Worm (Caenorhabditis elegans) whole organism, young adult: ENCODE measurements around the gene F55C12.4.

Source experiments
- T07F8.4 ChIP-seq: sonication (generic microtip); optimal IDR thresholded peaks from 2 replicates; lab custom pipeline; 2016; ENCODE audit warnings: mild to moderate bottlenecking, missing genetic modification characterization, moderate library complexity, missing compliant biosample characterization
- cebp-2 ChIP-seq: fragments of 200-800 bp; sonication (Bioruptor generic); IDR thresholded peaks from 2 replicates; pipeline ENCODE4 v1.3.6; 2022; ENCODE audit warnings: missing genetic modification characterization, missing compliant biosample characterization
- ceh-40 ChIP-seq: fragments of 200-800 bp; sonication (Bioruptor generic); IDR thresholded peaks from 2 replicates; pipeline ENCODE4 v1.3.6; 2022; ENCODE audit warnings: missing genetic modification characterization, missing compliant biosample characterization
- efl-1 ChIP-seq: fragments of 150-350 bp; optimal IDR thresholded peaks from 2 replicates; lab custom pipeline; 2014; ENCODE audit warnings: missing biosample characterization, missing genetic modification reagents, missing genetic modification characterization
- egl-18 ChIP-seq: fragments of 200-800 bp; sonication (Bioruptor generic); IDR thresholded peaks from 2 replicates; pipeline ENCODE4 v1.3.6; 2022; ENCODE audit warnings: missing genetic modification reagents, missing genetic modification characterization, missing compliant biosample characterization
- lag-1 ChIP-seq: fragments of 200-800 bp; sonication (Bioruptor generic); IDR thresholded peaks from 2 replicates; pipeline ENCODE4 v1.3.6; 2022; ENCODE audit warnings: missing genetic modification reagents, missing genetic modification characterization, missing compliant biosample characterization
- pha-4 ChIP-seq: fragments of 150-350 bp; sonication (generic microtip); optimal IDR thresholded peaks from 2 replicates; lab custom pipeline; 2014; ENCODE audit warnings: missing biosample characterization, missing genetic modification reagents, missing genetic modification characterization
- tlf-1 ChIP-seq: fragments of 200-800 bp; sonication (Bioruptor generic); optimal IDR thresholded peaks from 2 replicates; lab custom pipeline; 2018; ENCODE audit warnings: mild to moderate bottlenecking, missing genetic modification characterization, missing compliant biosample characterization
- ztf-26 ChIP-seq: sonication (generic microtip); optimal IDR thresholded peaks from 2 replicates; lab custom pipeline; 2017; ENCODE audit warnings: missing genetic modification characterization, missing compliant biosample characterization

DNA sequence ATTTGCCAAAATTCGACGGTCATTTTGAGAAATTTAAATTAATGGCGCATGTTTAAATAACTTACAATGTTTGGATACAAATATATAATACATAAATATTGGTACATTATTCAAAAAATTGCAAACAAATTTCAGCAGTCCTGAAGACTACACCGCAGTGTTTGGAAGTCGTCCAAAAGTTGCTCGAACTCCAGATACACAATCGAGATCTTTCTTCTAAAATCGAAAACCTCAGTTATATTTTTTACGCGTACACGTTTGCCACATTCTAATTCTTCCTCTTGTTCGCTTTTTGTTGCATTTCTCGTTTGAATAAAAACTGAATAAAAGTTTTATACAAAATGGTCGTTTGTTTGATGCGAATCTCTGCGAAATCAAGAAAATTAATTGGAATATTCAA lies 46.0 kb upstream of the F55C12.4 start, which contains the start of gene tsp-18:
- TF ChIP-seq pha-4 (tag; lab: Kevin White, UChicago) (no peak), cebp-2 (GFP tag; lab: Robert Waterston, UW) (no peak), lag-1 (GFP tag; lab: Robert Waterston, UW) (no peak), egl-18 (GFP tag; lab: Robert Waterston, UW) (no peak), T07F8.4 (tag; lab: Kevin White, UChicago) (no peak), ceh-40 (GFP tag; lab: Robert Waterston, UW) (no peak), ztf-26 (tag; lab: Kevin White, UChicago) (no peak), tlf-1 (no peak), efl-1 (GFP tag; lab: Kevin White, UChicago) (no peak)
